Worm (Caenorhabditis elegans) whole organism, L4 larva: Measurements from ENCODE around the gene egas-2.

Experiments used
- F26F4.8 ChIP-seq: fragments of 200-800 bp; sonication (Bioruptor generic); conservative IDR thresholded peaks from 2 replicates; pipeline ENCODE4 v1.3.6; 2022; ENCODE audit warnings: missing genetic modification characterization, missing compliant biosample characterization
- F37D6.2 ChIP-seq: sonication (generic microtip); optimal IDR thresholded peaks from 2 replicates; lab custom pipeline; 2016; ENCODE audit warnings: mild to moderate bottlenecking, missing genetic modification characterization, missing compliant biosample characterization
- Y75B8A.6 ChIP-seq: fragments of 200-800 bp; sonication (Bioruptor generic); IDR thresholded peaks from 2 replicates; pipeline ENCODE4 v1.3.6; 2022; ENCODE audit warnings: missing genetic modification reagents, missing genetic modification characterization, missing compliant biosample characterization
- aly-2 ChIP-seq: sonication (generic microtip); optimal IDR thresholded peaks from 2 replicates; lab custom pipeline; 2018; ENCODE audit warnings: missing biosample characterization, missing genetic modification characterization
- ceh-20 ChIP-seq: fragments of 200-800 bp; sonication (Bioruptor generic); IDR thresholded peaks from 2 replicates; pipeline ENCODE4 v1.3.6; 2022; ENCODE audit warnings: missing genetic modification reagents, missing genetic modification characterization, missing compliant biosample characterization
- ceh-62 ChIP-seq: sonication (generic microtip); optimal IDR thresholded peaks from 2 replicates; lab custom pipeline; 2017; ENCODE audit warnings: missing biosample characterization, missing genetic modification characterization
- ceh-82 ChIP-seq: sonication (generic microtip); optimal IDR thresholded peaks from 2 replicates; lab custom pipeline; 2017; ENCODE audit warnings: missing biosample characterization, missing genetic modification characterization
- daf-16 ChIP-seq, 3 experiments: sonication (generic microtip); optimal IDR thresholded peaks; 2 replicates each; lab custom pipeline; 2016 to 2017; ENCODE audit warnings: missing genetic modification characterization in 3 of 3, missing genetic modification reagents in 3 of 3, mild to moderate bottlenecking in 2 of 3, missing compliant biosample characterization in 2 of 3, missing biosample characterization in 1 of 3, moderate library complexity in 1 of 3
- daf-19 ChIP-seq: fragments of 200-800 bp; sonication (Bioruptor generic); conservative IDR thresholded peaks from 2 replicates; pipeline ENCODE4 v1.3.6; 2022; ENCODE audit warnings: missing genetic modification characterization, missing compliant biosample characterization
- daf-8 ChIP-seq: fragments of 200-800 bp; sonication (Bioruptor generic); IDR thresholded peaks from 2 replicates; pipeline ENCODE4 v1.3.6; 2022; ENCODE audit warnings: missing genetic modification characterization, missing compliant biosample characterization
- dmd-6 ChIP-seq: fragments of 200-800 bp; sonication (Bioruptor generic); IDR thresholded peaks from 2 replicates; pipeline ENCODE4 v1.3.6; 2022; ENCODE audit warnings: missing genetic modification reagents, missing genetic modification characterization, missing compliant biosample characterization
- dmd-8 ChIP-seq: fragments of 200-800 bp; sonication (Bioruptor generic); IDR thresholded peaks from 2 replicates; pipeline ENCODE4 v1.3.6; 2022; ENCODE audit warnings: missing genetic modification characterization, missing compliant biosample characterization
- dpl-1 ChIP-seq: fragments of 150-350 bp; optimal IDR thresholded peaks from 2 replicates; lab custom pipeline; 2014; ENCODE audit warnings: missing biosample characterization, missing genetic modification reagents, missing genetic modification characterization
- dve-1 ChIP-seq: sonication (generic microtip); optimal IDR thresholded peaks from 2 replicates; lab custom pipeline; 2017; ENCODE audit warnings: antibody characterized with exemption, mild to moderate bottlenecking, missing genetic modification characterization, missing compliant biosample characterization; ENCODE audit not compliant: insufficient read depth
- fkh-10 ChIP-seq: fragments of 150-350 bp; optimal IDR thresholded peaks from 2 replicates; lab custom pipeline; 2014; ENCODE audit warnings: missing biosample characterization, missing genetic modification reagents, missing genetic modification characterization
- fos-1 ChIP-seq: fragments of 150-350 bp; optimal IDR thresholded peaks from 2 replicates; lab custom pipeline; 2014; ENCODE audit warnings: missing biosample characterization, missing genetic modification characterization
- hlh-30 ChIP-seq: sonication (generic microtip); optimal IDR thresholded peaks from 2 replicates; lab custom pipeline; 2017; ENCODE audit warnings: antibody characterized with exemption, mild to moderate bottlenecking, missing genetic modification characterization, missing compliant biosample characterization; ENCODE audit not compliant: insufficient read depth
- hmg-1.1 ChIP-seq: fragments of 200-800 bp; sonication (Bioruptor generic); IDR thresholded peaks from 2 replicates; pipeline ENCODE4 v1.3.6; 2022; ENCODE audit warnings: missing genetic modification reagents, missing genetic modification characterization, missing compliant biosample characterization
- lin-1 ChIP-seq: fragments of 200-800 bp; sonication (Bioruptor generic); IDR thresholded peaks from 2 replicates; pipeline ENCODE4 v1.3.6; 2022; ENCODE audit warnings: missing genetic modification reagents, missing genetic modification characterization, missing compliant biosample characterization
- lin-13 ChIP-seq: fragments of 150-350 bp; optimal IDR thresholded peaks from 2 replicates; lab custom pipeline; 2014; ENCODE audit warnings: missing biosample characterization, missing genetic modification reagents, missing genetic modification characterization
- lin-29 ChIP-seq: fragments of 200-800 bp; sonication (Bioruptor generic); IDR thresholded peaks from 2 replicates; pipeline ENCODE4 v1.3.6; 2022; ENCODE audit warnings: missing genetic modification reagents, missing genetic modification characterization, missing compliant biosample characterization
- lin-39 ChIP-seq: fragments of 150-350 bp; optimal IDR thresholded peaks from 2 replicates; lab custom pipeline; 2014; ENCODE audit warnings: missing biosample characterization, missing genetic modification reagents, missing genetic modification characterization
- lsy-2 ChIP-seq, 2 experiments: fragments of 150-350 bp in 1 of 2; sonication (generic microtip) in 1 of 2; optimal IDR thresholded peaks; 2 replicates each; lab custom pipeline; 2014 to 2017; ENCODE audit warnings: missing biosample characterization in 2 of 2, missing genetic modification characterization in 2 of 2
- mep-1 ChIP-seq: fragments of 150-350 bp; sonication (generic microtip); optimal IDR thresholded peaks from 3 replicates; lab custom pipeline; 2014; ENCODE audit warnings: missing biosample characterization, missing genetic modification characterization
- mxl-3 ChIP-seq: fragments of 200-800 bp; sonication (Bioruptor generic); optimal IDR thresholded peaks from 2 replicates; lab custom pipeline; 2018; ENCODE audit warnings: mild to moderate bottlenecking, missing genetic modification characterization, missing compliant biosample characterization
- nhr-10 ChIP-seq: fragments of 150-350 bp; optimal IDR thresholded peaks from 2 replicates; lab custom pipeline; 2014; ENCODE audit warnings: missing biosample characterization, missing genetic modification characterization
- nhr-102 ChIP-seq: sonication (generic microtip); optimal IDR thresholded peaks from 2 replicates; lab custom pipeline; 2016; ENCODE audit warnings: mild to moderate bottlenecking, missing genetic modification characterization, moderate library complexity, missing compliant biosample characterization
- nhr-11 ChIP-seq: fragments of 150-350 bp; optimal IDR thresholded peaks from 2 replicates; lab custom pipeline; 2014; ENCODE audit warnings: missing biosample characterization, missing genetic modification characterization
- nhr-111 ChIP-seq: fragments of 200-800 bp; sonication (Bioruptor generic); optimal IDR thresholded peaks from 2 replicates; lab custom pipeline; 2018; ENCODE audit warnings: mild to moderate bottlenecking, missing genetic modification characterization, missing compliant biosample characterization
- nhr-237 ChIP-seq: sonication (generic microtip); optimal IDR thresholded peaks from 2 replicates; lab custom pipeline; 2017; ENCODE audit warnings: missing biosample characterization, missing genetic modification characterization
- nhr-6 ChIP-seq: fragments of 150-350 bp; optimal IDR thresholded peaks from 2 replicates; lab custom pipeline; 2014; ENCODE audit warnings: missing biosample characterization, missing genetic modification characterization
- nhr-76 ChIP-seq: fragments of 150-350 bp; optimal IDR thresholded peaks from 2 replicates; lab custom pipeline; 2014; ENCODE audit warnings: missing biosample characterization, missing genetic modification characterization
- pha-4 ChIP-seq, 2 experiments: fragments of 150-350 bp in 1 of 2; fragments of 200-800 bp in 1 of 2; sonication (Bioruptor generic) in 1 of 2; IDR thresholded peaks in 1 of 2; optimal IDR thresholded peaks in 1 of 2; 2 replicates each; pipeline versions ENCODE4 v1.3.6 to Lab custom; 2014 to 2022; ENCODE audit warnings: missing genetic modification characterization in 2 of 2, missing genetic modification reagents in 2 of 2, missing biosample characterization in 1 of 2, missing compliant biosample characterization in 1 of 2
- saeg-2 ChIP-seq: fragments of 200-800 bp; sonication (Bioruptor generic); IDR thresholded peaks from 2 replicates; pipeline ENCODE4 v1.3.6; 2022; ENCODE audit warnings: missing genetic modification reagents, missing genetic modification characterization, missing compliant biosample characterization
- set-16 ChIP-seq: fragments of 200-800 bp; sonication (Bioruptor generic); IDR thresholded peaks from 2 replicates; pipeline ENCODE4 v1.3.6; 2022; ENCODE audit warnings: missing genetic modification reagents, missing genetic modification characterization, missing compliant biosample characterization
- skn-1 ChIP-seq: fragments of 150-350 bp; optimal IDR thresholded peaks from 2 replicates; lab custom pipeline; 2014; ENCODE audit warnings: missing biosample characterization, missing genetic modification characterization
- snpc-4 ChIP-seq: fragments of 150-350 bp; optimal IDR thresholded peaks from 2 replicates; lab custom pipeline; 2014; ENCODE audit warnings: missing biosample characterization, missing genetic modification characterization
- unc-130 ChIP-seq: sonication (generic microtip); optimal IDR thresholded peaks from 2 replicates; lab custom pipeline; 2016; ENCODE audit warnings: missing genetic modification reagents, missing genetic modification characterization, missing compliant biosample characterization
- vab-7 ChIP-seq: fragments of 200-800 bp; sonication (Bioruptor generic); IDR thresholded peaks from 2 replicates; pipeline ENCODE4 v1.3.6; 2022; ENCODE audit warnings: missing genetic modification reagents, missing genetic modification characterization, missing compliant biosample characterization

Gene egas-2

ce11 chrV:18614498-18614897 is 35.6 kb upstream of the egas-2 start (continued):
- TF ChIP-seq dmd-8: no peak
- TF ChIP-seq F26F4.8: no peak
- no peak for TF ChIP-seq nhr-76 (tag; lab: Kevin White, UChicago)
- no peak for TF ChIP-seq nhr-237 (tag; lab: Kevin White, UChicago)
- TF ChIP-seq skn-1 (tag; lab: Kevin White, UChicago): no peak
- no peak for TF ChIP-seq aly-2
- peak; percentile 90 for TF ChIP-seq hlh-30 (tag; lab: Kevin White, UChicago)
- no peak for TF ChIP-seq ceh-62 (tag; lab: Kevin White, UChicago)
- TF ChIP-seq F37D6.2: no peak
- TF ChIP-seq fkh-10: no peak
- no peak for TF ChIP-seq daf-8
- peak; percentile 72 for TF ChIP-seq mep-1 (tag; lab: Kevin White, UChicago)
- TF ChIP-seq dve-1 (tag; lab: Kevin White, UChicago): peak; percentile 81
- peak; percentile 66 for TF ChIP-seq nhr-6
- no peak for TF ChIP-seq ceh-82 (tag; lab: Kevin White, UChicago)
- peak; percentile 79 for TF ChIP-seq mxl-3 (GFP tag; lab: Kevin White, UChicago)
- TF ChIP-seq lin-39 (tag; lab: Kevin White, UChicago): no peak
- no peak for TF ChIP-seq nhr-111 (GFP tag; lab: Kevin White, UChicago)
- no peak for TF ChIP-seq snpc-4 (tag; lab: Kevin White, UChicago)
- TF ChIP-seq, all 104 proteins: peak for 31

- TF ChIP-seq daf-19 (GFP tag; lab: Robert Waterston, UW) (no peak), saeg-2 (GFP tag; lab: Robert Waterston, UW) (no peak), unc-130 (GFP tag; lab: Kevin White, UChicago) (no peak), Y75B8A.6 (GFP tag; lab: Robert Waterston, UW) (no peak), fos-1 (tag; lab: Kevin White, UChicago) (no peak), lin-1 (GFP tag; lab: Robert Waterston, UW) (no peak), pha-4 (GFP tag; IDR thresholded peaks at IDR 0.05; lab: Robert Waterston, UW) (no peak), pha-4 (tag; optimal IDR thresholded peaks at IDR 0.05; lab: Kevin White, UChicago) (no peak)
These were observed 33.9 kb upstream of the egas-2 start, which contains the start of gene nhr-70 for ce11 chrV:18616287-18616686. nhr-70 (plus strand) TSS chrV:18616587.

ce11 chrV:18622462-18622861 is 27.7 kb upstream of the egas-2 start, which contains the start of gene Y69H2.1:
Y69H2.1 (minus strand) TSS chrV:18622562.
- no peak for TF ChIP-seq nhr-102 (tag; lab: Kevin White, UChicago)
- peak; percentile 42; the same call in 1 of the 2 replicates for TF ChIP-seq set-16 (GFP tag; lab: Robert Waterston, UW)
- no peak for TF ChIP-seq lin-29 (GFP tag; lab: Robert Waterston, UW)
- TF ChIP-seq dmd-6 (GFP tag; lab: Robert Waterston, UW): no peak
- TF ChIP-seq lin-13 (GFP tag; lab: Kevin White, UChicago): peak; percentile 36
- no peak for TF ChIP-seq lsy-2 (tag; optimal IDR thresholded peaks at IDR 0.05; lab: Kevin White, UChicago)
- no peak for TF ChIP-seq nhr-76 (tag; lab: Kevin White, UChicago)
- TF ChIP-seq, all 104 proteins: peak for 2

ce11 chrV:18626764-18627163 is 23.4 kb upstream of the egas-2 start, which contains the start of gene Y69H2.15:
Y69H2.15 (minus strand) TSS chrV:18626864.
- TF ChIP-seq dpl-1 (GFP tag; lab: Kevin White, UChicago): no peak
- TF ChIP-seq, all 104 proteins: peak for 0

ce11 chrV:18627445-18627844 is 22.7 kb upstream of the egas-2 start:
- TF ChIP-seq hmg-1.1 (GFP tag; lab: Robert Waterston, UW) (no peak), vab-7 (no peak), daf-16 (GFP tag; optimal IDR thresholded peaks at IDR 0.05; lab: Kevin White, UChicago) (peak in 1 of 2 experiments; percentile 24), daf-16 (tag; optimal IDR thresholded peaks at IDR 0.05; lab: Kevin White, UChicago) (no peak), ceh-20 (GFP tag; lab: Robert Waterston, UW) (0 out of 2 replicates have a peak, but pooled peaks have one; percentile 15), F37D6.2 (no peak), nhr-11 (tag; lab: Kevin White, UChicago) (peak; percentile 48), nhr-10 (tag; lab: Kevin White, UChicago) (no peak), lsy-2 (tag; optimal IDR thresholded peaks at IDR 0.05; lab: Kevin White, UChicago) (no peak)
